Worm (Caenorhabditis elegans) whole organism, midembryonic: Measurements from ENCODE around the gene twk-17.

Experiments used
- flt-1 ChIP-seq: fragments of 200-800 bp; sonication (Bioruptor generic); IDR thresholded peaks from 2 replicates; pipeline ENCODE4 v1.3.6; 2022; ENCODE audit warnings: missing genetic modification characterization, missing compliant biosample characterization
- med-1 ChIP-seq: sonication (generic microtip); optimal IDR thresholded peaks from 2 replicates; lab custom pipeline; 2017; ENCODE audit warnings: missing genetic modification characterization, mild to moderate bottlenecking, missing compliant biosample characterization, antibody characterized with exemption, missing genetic modification reagents; ENCODE audit not compliant: insufficient read depth
- ref-1 ChIP-seq: fragments of 200-800 bp; sonication (Bioruptor generic); conservative IDR thresholded peaks from 2 replicates; pipeline ENCODE4 v1.3.6; 2022; ENCODE audit warnings: missing genetic modification reagents, missing genetic modification characterization, missing compliant biosample characterization
- tab-1 ChIP-seq: fragments of 200-800 bp; sonication (Bioruptor generic); IDR thresholded peaks from 2 replicates; pipeline ENCODE4 v1.3.6; 2022; ENCODE audit warnings: missing genetic modification characterization, missing compliant biosample characterization
- ztf-29 ChIP-seq: fragments of 200-800 bp; sonication (Bioruptor generic); IDR thresholded peaks from 2 replicates; pipeline ENCODE4 v1.3.6; 2022; ENCODE audit warnings: missing genetic modification reagents, missing genetic modification characterization, missing compliant biosample characterization

- TF ChIP-seq ref-1 (GFP tag; lab: Robert Waterston, UW) (no peak), ztf-29 (GFP tag; lab: Robert Waterston, UW) (no peak), flt-1 (GFP tag; lab: Robert Waterston, UW) (no peak), med-1 (no peak), tab-1 (GFP tag; lab: Robert Waterston, UW) (no peak)
Observed at ce11 chrX:7596627-7597026, 11.3 kb downstream of the twk-17 start, which contains the start of gene C44E12.1.
